Fruit fly (Drosophila melanogaster) whole organism: ENCODE results near the gene CG15882.

Experiments used
- EcR ChIP-seq, 2 experiments: fragments of >200 bp; optimal IDR thresholded peaks; 2 replicates each; lab custom pipeline; 2017; ENCODE audit warnings: missing biosample characterization in 2 of 2, missing genetic modification characterization in 2 of 2, missing genetic modification reagents in 2 of 2
- psq ChIP-seq: fragments of >200 bp; optimal IDR thresholded peaks from 2 replicates; lab custom pipeline; 2017
- usp ChIP-seq: fragments of >200 bp; optimal IDR thresholded peaks from 2 replicates; lab custom pipeline; 2017; ENCODE audit warnings: missing biosample characterization, missing genetic modification characterization, mixed read lengths

- TF ChIP-seq usp, result no peak
- no peak for TF ChIP-seq psq (lab: Kevin White, UChicago)
- TF ChIP-seq EcR (GFP tag; optimal IDR thresholded peaks at IDR 0.05; lab: Kevin White, UChicago), result no peak
These were observed 34.5 kb upstream of the CG15882 start for dm6 chrX:19158519-19159289.
